Fruit fly (Drosophila melanogaster) whole organism, embryonic: ENCODE results near the gene IntS6.
A peak's percentile ranks its signal among the peaks of the same experiment; 100 is the strongest.

Source experiments
- CG10209 ChIP-seq: fragments of 200-800 bp; sonication (Bioruptor generic); optimal IDR thresholded peaks from 3 replicates; lab custom pipeline; 2017; ENCODE audit warnings: missing biosample characterization, mild to moderate bottlenecking, missing genetic modification characterization, missing genetic modification reagents
- CG10321 ChIP-seq: fragments of 200-800 bp; sonication (Bioruptor generic); IDR thresholded peaks from 2 replicates; pipeline ENCODE4 v1.3.6; 2022; ENCODE audit warnings: missing biosample characterization, missing genetic modification characterization
- CG10543 ChIP-seq: fragments of 200-800 bp; sonication (Bioruptor generic); optimal IDR thresholded peaks from 3 replicates; lab custom pipeline; 2017; ENCODE audit warnings: missing biosample characterization, mild to moderate bottlenecking, missing genetic modification characterization, moderate library complexity
- CG11456 ChIP-seq: fragments of 200-800 bp; sonication (Bioruptor generic); IDR thresholded peaks from 3 replicates; pipeline ENCODE4 v1.3.6; 2022; ENCODE audit warnings: missing biosample characterization, missing genetic modification characterization
- CG11696 ChIP-seq: fragments of 200-800 bp; sonication (Bioruptor generic); IDR thresholded peaks from 2 replicates; pipeline ENCODE4 v1.3.6; 2022; ENCODE audit warnings: missing biosample characterization, missing genetic modification characterization
- CG13287 ChIP-seq: fragments of 200-800 bp; sonication (Bioruptor generic); IDR thresholded peaks from 2 replicates; pipeline ENCODE4 v1.3.6; 2022; ENCODE audit warnings: missing biosample characterization, missing genetic modification characterization; ENCODE audit not compliant: partially characterized antibody
- CG16863 ChIP-seq: fragments of 200-800 bp; sonication (Bioruptor generic); optimal IDR thresholded peaks from 3 replicates; lab custom pipeline; 2016; ENCODE audit warnings: missing biosample characterization, missing genetic modification characterization
- CG17568 ChIP-seq: fragments of 200-800 bp; sonication (Bioruptor generic); optimal IDR thresholded peaks from 2 replicates; lab custom pipeline; 2018; ENCODE audit warnings: missing biosample characterization, mild to moderate bottlenecking, missing genetic modification characterization, moderate library complexity
- CG31388 ChIP-seq: fragments of 200-800 bp; sonication (Bioruptor generic); optimal IDR thresholded peaks from 2 replicates; lab custom pipeline; 2016; ENCODE audit warnings: missing biosample characterization, missing genetic modification characterization
- CG3163 ChIP-seq: fragments of 200-800 bp; sonication (Bioruptor generic); optimal IDR thresholded peaks from 3 replicates; lab custom pipeline; 2016; ENCODE audit warnings: missing biosample characterization, missing genetic modification characterization
- CG32532 ChIP-seq: fragments of 200-800 bp; sonication (Bioruptor generic); IDR thresholded peaks from 2 replicates; pipeline ENCODE4 v1.3.6; 2022; ENCODE audit warnings: missing biosample characterization, missing genetic modification characterization
- CG33557 ChIP-seq: fragments of 200-800 bp; sonication (Bioruptor generic); optimal IDR thresholded peaks from 2 replicates; lab custom pipeline; 2019; ENCODE audit warnings: missing biosample characterization, mild to moderate bottlenecking, missing genetic modification characterization, moderate library complexity
- CG34376 ChIP-seq: fragments of 200-800 bp; sonication (Bioruptor generic); optimal IDR thresholded peaks from 2 replicates; lab custom pipeline; 2018; ENCODE audit warnings: missing biosample characterization, mild to moderate bottlenecking, missing genetic modification characterization
- CG34422 ChIP-seq: fragments of 200-800 bp; sonication (Bioruptor generic); IDR thresholded peaks from 3 replicates; pipeline ENCODE4 v1.3.6; 2022; ENCODE audit warnings: missing biosample characterization, missing genetic modification characterization
- CG6813 ChIP-seq: fragments of 200-800 bp; sonication (Bioruptor generic); optimal IDR thresholded peaks from 2 replicates; lab custom pipeline; 2017; ENCODE audit warnings: missing biosample characterization, missing genetic modification characterization, mild to moderate bottlenecking, moderate library complexity, missing genetic modification reagents
- CG7372 ChIP-seq: fragments of 200-800 bp; sonication (Bioruptor generic); IDR thresholded peaks from 2 replicates; pipeline ENCODE4 v1.3.6; 2022; ENCODE audit warnings: missing biosample characterization, missing genetic modification characterization
- CG7556 ChIP-seq: fragments of 200-800 bp; sonication (Bioruptor generic); optimal IDR thresholded peaks from 2 replicates; lab custom pipeline; 2017; ENCODE audit warnings: missing biosample characterization, mild to moderate bottlenecking, missing genetic modification characterization
- CG7786 ChIP-seq: fragments of 200-800 bp; sonication (Bioruptor generic); optimal IDR thresholded peaks from 2 replicates; lab custom pipeline; 2016; ENCODE audit warnings: missing biosample characterization, missing genetic modification characterization
- CG7987 ChIP-seq: fragments of 200-800 bp; sonication (Bioruptor generic); optimal IDR thresholded peaks from 2 replicates; lab custom pipeline; 2018; ENCODE audit warnings: missing biosample characterization, mild to moderate bottlenecking, missing genetic modification characterization, moderate library complexity
- CG8765 ChIP-seq: fragments of 200-800 bp; sonication (Bioruptor generic); IDR thresholded peaks from 2 replicates; pipeline ENCODE4 v1.3.6; 2022; ENCODE audit warnings: missing biosample characterization, missing genetic modification characterization
- Deaf1 ChIP-seq: fragments of 200-800 bp; optimal IDR thresholded peaks from 3 replicates; lab custom pipeline; 2019; ENCODE audit warnings: missing biosample characterization, mild to moderate bottlenecking, missing genetic modification characterization, moderate library complexity
- Dfd ChIP-seq, 2 experiments: fragments of >200 bp; optimal IDR thresholded peaks; 2 replicates each; lab custom pipeline; 2017; ENCODE audit warnings: missing biosample characterization in 2 of 2, missing genetic modification characterization in 2 of 2
- Eip74EF ChIP-seq, 2 experiments: fragments of 200-800 bp in 1 of 2; fragments of >200 bp in 1 of 2; sonication (Bioruptor generic) in 1 of 2; optimal IDR thresholded peaks; 2 replicates each; lab custom pipeline; 2017 to 2019; ENCODE audit warnings: missing biosample characterization in 2 of 2, missing genetic modification characterization in 2 of 2, mild to moderate bottlenecking in 1 of 2, moderate library complexity in 1 of 2
- Elba2 ChIP-seq: fragments of 200-800 bp; sonication (Bioruptor generic); optimal IDR thresholded peaks from 3 replicates; lab custom pipeline; 2016; ENCODE audit warnings: missing biosample characterization, missing genetic modification characterization
- Gsc ChIP-seq: fragments of 200-800 bp; sonication (Bioruptor generic); IDR thresholded peaks from 2 replicates; pipeline ENCODE4 v1.3.6; 2022; ENCODE audit warnings: missing biosample characterization, missing genetic modification characterization
- Hr51 ChIP-seq, 2 experiments: fragments of 200-800 bp; sonication (Bioruptor generic); optimal IDR thresholded peaks; 2 replicates in 1 of 2; 3 replicates in 1 of 2; lab custom pipeline; 2016 to 2018; ENCODE audit warnings: missing biosample characterization in 2 of 2, missing genetic modification characterization in 2 of 2, mild to moderate bottlenecking in 1 of 2, moderate library complexity in 1 of 2
- Lpt ChIP-seq: fragments of >200 bp; optimal IDR thresholded peaks from 2 replicates; lab custom pipeline; 2018; ENCODE audit warnings: missing biosample characterization, missing genetic modification characterization
- Mad ChIP-seq: fragments of 200-800 bp; sonication (Bioruptor generic); optimal IDR thresholded peaks from 2 replicates; lab custom pipeline; 2016; ENCODE audit warnings: missing biosample characterization, missing genetic modification characterization
- Mes4 ChIP-seq: fragments of 200-800 bp; sonication (Bioruptor generic); optimal IDR thresholded peaks from 2 replicates; lab custom pipeline; 2016; ENCODE audit warnings: missing biosample characterization, missing genetic modification characterization
- Ptx1 ChIP-seq: fragments of 200-800 bp; sonication (Bioruptor generic); IDR thresholded peaks from 2 replicates; pipeline ENCODE4 v1.3.6; 2022; ENCODE audit warnings: missing biosample characterization, missing genetic modification characterization
- Ravus ChIP-seq: fragments of 200-800 bp; sonication (Bioruptor generic); IDR thresholded peaks from 2 replicates; pipeline ENCODE4 v1.3.6; 2022; ENCODE audit warnings: missing biosample characterization, missing genetic modification characterization
- Sox102F ChIP-seq: fragments of 200-800 bp; sonication (Bioruptor generic); optimal IDR thresholded peaks from 2 replicates; lab custom pipeline; 2018; ENCODE audit warnings: missing biosample characterization, mild to moderate bottlenecking, missing genetic modification characterization, moderate library complexity
- Ssrp ChIP-seq: fragments of 200-800 bp; sonication (Bioruptor generic); optimal IDR thresholded peaks from 2 replicates; lab custom pipeline; 2018; ENCODE audit warnings: missing biosample characterization, mild to moderate bottlenecking, missing genetic modification characterization, moderate library complexity
- chn ChIP-seq: fragments of 200-800 bp; sonication (Bioruptor generic); optimal IDR thresholded peaks from 2 replicates; lab custom pipeline; 2016; ENCODE audit warnings: missing biosample characterization, missing genetic modification characterization
- danr ChIP-seq: fragments of 200-800 bp; sonication (Bioruptor generic); IDR thresholded peaks from 2 replicates; pipeline ENCODE4 v1.3.6; 2022; ENCODE audit warnings: missing biosample characterization, missing genetic modification characterization
- dpn ChIP-seq, 2 experiments: fragments of 200-800 bp; sonication (Bioruptor generic); optimal IDR thresholded peaks; 3 replicates each; lab custom pipeline; 2016; ENCODE audit warnings: missing biosample characterization in 2 of 2, missing genetic modification characterization in 2 of 2
- jigr1 ChIP-seq: fragments of 200-800 bp; sonication (Bioruptor generic); IDR thresholded peaks from 3 replicates; pipeline ENCODE4 v1.3.6; 2022; ENCODE audit warnings: missing biosample characterization, missing genetic modification characterization
- jumu ChIP-seq: fragments of 200-800 bp; sonication (Bioruptor generic); optimal IDR thresholded peaks from 3 replicates; lab custom pipeline; 2016; ENCODE audit warnings: missing biosample characterization, missing genetic modification characterization
- klu ChIP-seq: fragments of 200-800 bp; sonication (Bioruptor generic); IDR thresholded peaks from 2 replicates; pipeline ENCODE4 v1.3.6; 2022; ENCODE audit warnings: missing biosample characterization, missing genetic modification characterization
- oc ChIP-seq: fragments of 200-800 bp; sonication (Bioruptor generic); optimal IDR thresholded peaks from 2 replicates; lab custom pipeline; 2018; ENCODE audit warnings: missing biosample characterization, mild to moderate bottlenecking, missing genetic modification characterization, moderate library complexity
- org-1 ChIP-seq: fragments of 200-800 bp; sonication (Bioruptor generic); optimal IDR thresholded peaks from 2 replicates; lab custom pipeline; 2017; ENCODE audit warnings: missing biosample characterization, missing genetic modification characterization
- pan ChIP-seq, 4 experiments: fragments of >200 bp in 3 of 4; fragments of 200-800 bp in 1 of 4; sonication (Bioruptor generic) in 1 of 4; optimal IDR thresholded peaks in 3 of 4; IDR thresholded peaks in 1 of 4; 2 replicates each; pipeline versions ENCODE4 v1.3.6 to Lab custom; 2017 to 2022; ENCODE audit warnings: missing biosample characterization in 2 of 4, missing genetic modification characterization in 2 of 4, mixed read lengths in 1 of 4
- rib ChIP-seq: fragments of 200-800 bp; sonication (Bioruptor generic); IDR thresholded peaks from 2 replicates; pipeline ENCODE4 v1.3.6; 2022; ENCODE audit warnings: missing biosample characterization, missing genetic modification characterization
- ro ChIP-seq: fragments of 200-800 bp; sonication (Bioruptor generic); IDR thresholded peaks from 2 replicates; pipeline ENCODE4 v1.3.6; 2022; ENCODE audit warnings: missing biosample characterization, missing genetic modification characterization
- sc ChIP-seq, 3 experiments: fragments of >200 bp in 2 of 3; fragments of 200-800 bp in 1 of 3; sonication (Bioruptor generic) in 1 of 3; optimal IDR thresholded peaks; 2 replicates in 2 of 3; 3 replicates in 1 of 3; lab custom pipeline; 2017; ENCODE audit warnings: mild to moderate bottlenecking in 1 of 3, missing biosample characterization in 1 of 3, missing genetic modification characterization in 1 of 3, missing genetic modification reagents in 1 of 3
- tgo ChIP-seq: fragments of 200-800 bp; sonication (Bioruptor generic); IDR thresholded peaks from 3 replicates; pipeline ENCODE4 v1.3.6; 2022; ENCODE audit warnings: missing biosample characterization, missing genetic modification characterization
- ttk ChIP-seq: fragments of 200-800 bp; sonication (Bioruptor generic); IDR thresholded peaks from 2 replicates; pipeline ENCODE4 v2.1.2; 2022; ENCODE audit warnings: missing biosample characterization, missing genetic modification characterization

The IntS6 gene

DNA sequence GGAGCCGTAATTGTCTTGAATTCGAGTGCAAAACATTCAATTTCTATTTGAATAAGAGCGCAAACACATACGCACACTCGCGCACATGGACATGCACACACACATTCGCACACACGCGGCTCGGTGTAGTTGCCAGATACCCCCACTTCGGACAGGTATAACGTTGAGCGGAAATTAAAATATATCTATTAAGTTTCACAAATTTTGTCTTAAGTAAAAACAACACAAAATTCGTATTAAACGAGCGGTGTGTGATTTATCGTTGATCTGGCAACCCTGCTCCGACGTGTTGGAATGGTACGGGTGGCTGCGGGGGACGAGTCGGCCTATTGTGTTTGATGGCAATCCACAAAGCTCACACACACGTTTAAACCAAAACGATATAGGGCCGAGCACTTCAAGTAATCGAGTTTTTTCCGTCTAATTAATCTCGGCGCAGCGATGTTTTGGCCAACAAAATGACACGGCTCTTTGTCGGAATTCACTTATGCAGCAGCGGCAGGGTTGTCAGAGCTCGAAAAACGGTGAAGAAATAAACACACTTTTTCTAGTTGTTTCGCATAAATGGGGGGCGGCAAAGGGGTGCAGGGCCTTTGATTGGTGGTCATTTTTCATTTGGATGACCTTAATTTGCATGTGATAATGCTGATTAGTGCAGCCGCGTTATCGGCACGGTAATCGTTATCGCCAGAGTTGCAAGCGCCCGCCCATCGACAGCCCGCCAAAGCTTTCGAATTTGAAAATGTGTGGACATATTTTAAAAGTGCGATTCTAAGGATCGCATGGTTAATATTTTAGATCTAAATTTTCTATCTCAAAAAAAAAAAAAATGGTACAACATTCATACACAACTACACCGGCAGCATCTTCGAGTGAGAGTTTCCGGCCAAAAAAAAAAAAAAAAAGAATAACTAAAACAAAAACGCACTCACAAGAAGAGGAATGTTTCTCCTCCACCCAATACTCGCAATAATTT is 926 bp downstream of the IntS6 start (continued):
- TF ChIP-seq CG11696 = peak; percentile 71
- peak; percentile 53 for TF ChIP-seq CG17568 (GFP tag; lab: Kevin White, UChicago)
- TF ChIP-seq CG7786 = peak; percentile 70
- no peak for TF ChIP-seq rib (GFP tag; lab: Robert Waterston, UW)
- peak in 1 of 2 experiments; percentile 53 for TF ChIP-seq Eip74EF (GFP tag; optimal IDR thresholded peaks at IDR 0.05; lab: Kevin White, UChicago)
- TF ChIP-seq Lpt = no peak
- TF ChIP-seq CG33557 = peak; percentile 44
- peak; percentile 46; the same call in 1 of the 2 replicates for TF ChIP-seq CG8765 (GFP tag; lab: Robert Waterston, UW)
- TF ChIP-seq CG34376 (GFP tag; lab: Kevin White, UChicago) = peak; percentile 55
- no peak for TF ChIP-seq pan (optimal IDR thresholded peaks at IDR 0.05; lab: Kevin White, UChicago)
- peak in 1 of 2 experiments; percentile 86 for TF ChIP-seq pan (GFP tag; optimal IDR thresholded peaks at IDR 0.05 in 1 of 2, IDR thresholded peaks at IDR 0.05 in 1 of 2)
- TF ChIP-seq org-1 (GFP tag; lab: Kevin White, UChicago) = peak; percentile 66
- TF ChIP-seq Elba2 (GFP tag; lab: Kevin White, UChicago) = no peak
- peak; percentile 80 for TF ChIP-seq tgo (GFP tag; lab: Robert Waterston, UW)
- no peak for TF ChIP-seq CG3163 (GFP tag; lab: Kevin White, UChicago)
- TF ChIP-seq CG10321 (GFP tag; lab: Robert Waterston, UW) = peak; percentile 56; the same call in 1 of the 2 replicates
- no peak for TF ChIP-seq CG31388 (GFP tag; lab: Kevin White, UChicago)
- peak; percentile 78 for TF ChIP-seq Sox102F
- TF ChIP-seq CG10543 (GFP tag; lab: Kevin White, UChicago) = peak; percentile 79
- TF ChIP-seq Ravus (GFP tag; lab: Robert Waterston, UW) = peak; percentile 29; the same call in 1 of the 2 replicates
- peak; percentile 20 for TF ChIP-seq chn (GFP tag; lab: Kevin White, UChicago)
- TF ChIP-seq jigr1 (GFP tag; lab: Robert Waterston, UW) = no peak
- TF ChIP-seq sc (optimal IDR thresholded peaks at IDR 0.05; lab: Kevin White, UChicago) = no peak
- peak; percentile 18 for TF ChIP-seq sc (GFP tag; optimal IDR thresholded peaks at IDR 0.05; lab: Kevin White, UChicago)
- peak; percentile 57 to 72 for TF ChIP-seq Hr51 (GFP tag; optimal IDR thresholded peaks at IDR 0.05; lab: Kevin White, UChicago)
- peak; percentile 59 for TF ChIP-seq Ssrp (tag; lab: Kevin White, UChicago)
- TF ChIP-seq danr (GFP tag; lab: Robert Waterston, UW) = peak; percentile 56; the same call in 1 of the 2 replicates
- peak; percentile 72 for TF ChIP-seq CG10209 (GFP tag; lab: Kevin White, UChicago)
- peak; percentile 22 for TF ChIP-seq CG16863 (GFP tag; lab: Kevin White, UChicago)
- TF ChIP-seq CG32532 (GFP tag; lab: Robert Waterston, UW) = peak; percentile 85
- peak; percentile 77 for TF ChIP-seq CG7556
- TF ChIP-seq CG7987 = no peak
- peak; percentile 89 for TF ChIP-seq CG11456
- peak; percentile 59 for TF ChIP-seq CG6813 (GFP tag; lab: Kevin White, UChicago)
- TF ChIP-seq ttk (GFP tag; lab: Robert Waterston, UW) = peak; percentile 52; the same call in 1 of the 2 replicates
- TF ChIP-seq Mad (GFP tag; lab: Kevin White, UChicago) = peak; percentile 9
- no peak for TF ChIP-seq Dfd (GFP tag; optimal IDR thresholded peaks at IDR 0.05; lab: Kevin White, UChicago)
- no peak for TF ChIP-seq Mes4 (GFP tag; lab: Kevin White, UChicago)
- peak; percentile 83 for TF ChIP-seq CG34422 (GFP tag; lab: Robert Waterston, UW)
- TF ChIP-seq klu (GFP tag; lab: Robert Waterston, UW) = peak; percentile 65
- TF ChIP-seq oc (tag; lab: Kevin White, UChicago) = peak; percentile 29
- peak; percentile 83 for TF ChIP-seq Ptx1 (GFP tag; lab: Robert Waterston, UW)
- peak; percentile 51 to 55 for TF ChIP-seq dpn (GFP tag; optimal IDR thresholded peaks at IDR 0.05; lab: Kevin White, UChicago)
- no peak for TF ChIP-seq Gsc (GFP tag; lab: Robert Waterston, UW)
- TF ChIP-seq ro (GFP tag; lab: Robert Waterston, UW) = peak; percentile 52; the same call in 1 of the 2 replicates
- TF ChIP-seq Deaf1 = peak; percentile 43
- peak; percentile 43 for TF ChIP-seq jumu (GFP tag; lab: Kevin White, UChicago)
- TF ChIP-seq CG7372 = peak; percentile 65
- TF ChIP-seq CG13287 (GFP tag; lab: Robert Waterston, UW) = no peak
